Worm (Caenorhabditis elegans) whole organism, L4 larva: ENCODE results near the gene C52B9.19.

Experiments
- F10B5.3 ChIP-seq: sonication (generic microtip); optimal IDR thresholded peaks from 2 replicates; lab custom pipeline; 2016; ENCODE audit warnings: mild to moderate bottlenecking, missing genetic modification characterization, missing compliant biosample characterization
- ama-1 ChIP-seq: fragments of 150-350 bp; optimal IDR thresholded peaks from 2 replicates; lab custom pipeline; 2014; ENCODE audit warnings: inconsistent platforms, mixed read lengths
- gei-8 ChIP-seq: fragments of 200-800 bp; sonication (Bioruptor generic); optimal IDR thresholded peaks from 2 replicates; lab custom pipeline; 2018; ENCODE audit warnings: mild to moderate bottlenecking, missing genetic modification characterization, missing compliant biosample characterization
- lin-13 ChIP-seq: fragments of 150-350 bp; optimal IDR thresholded peaks from 2 replicates; lab custom pipeline; 2014; ENCODE audit warnings: missing biosample characterization, missing genetic modification reagents, missing genetic modification characterization
- lin-15B ChIP-seq: fragments of 150-350 bp; sonication (generic microtip); optimal IDR thresholded peaks from 3 replicates; lab custom pipeline; 2014; ENCODE audit warnings: missing biosample characterization, missing genetic modification characterization
- nhr-28 ChIP-seq: fragments of 150-350 bp; optimal IDR thresholded peaks from 2 replicates; lab custom pipeline; 2014; ENCODE audit warnings: missing biosample characterization, missing genetic modification characterization
- nhr-41 ChIP-seq: fragments of 200-800 bp; sonication (Bioruptor generic); IDR thresholded peaks from 2 replicates; pipeline ENCODE4 v1.3.6; 2022; ENCODE audit warnings: missing genetic modification reagents, missing genetic modification characterization, missing compliant biosample characterization
- nhr-77 ChIP-seq: fragments of 150-350 bp; optimal IDR thresholded peaks from 2 replicates; lab custom pipeline; 2014; ENCODE audit warnings: missing biosample characterization, missing genetic modification characterization
- skn-1 ChIP-seq: fragments of 150-350 bp; optimal IDR thresholded peaks from 2 replicates; lab custom pipeline; 2014; ENCODE audit warnings: missing biosample characterization, missing genetic modification characterization
- zag-1 ChIP-seq: fragments of 150-350 bp; optimal IDR thresholded peaks from 2 replicates; lab custom pipeline; 2014; ENCODE audit warnings: missing biosample characterization, missing genetic modification characterization

- TF ChIP-seq F10B5.3 (tag; lab: Kevin White, UChicago) (no peak), nhr-77 (no peak), lin-15B (tag; lab: Kevin White, UChicago) (no peak), nhr-41 (GFP tag; lab: Robert Waterston, UW) (no peak), gei-8 (no peak), ama-1 (lab: Kevin White, UChicago) (no peak), skn-1 (tag; lab: Kevin White, UChicago) (no peak), zag-1 (no peak), nhr-28 (no peak), lin-13 (no peak)
These were observed 13.6 kb downstream of the C52B9.19 start for ce11 chrX:4295917-4296316.
